Worm (Caenorhabditis elegans): ENCODE data around the gene C49C8.8.

DNA sequence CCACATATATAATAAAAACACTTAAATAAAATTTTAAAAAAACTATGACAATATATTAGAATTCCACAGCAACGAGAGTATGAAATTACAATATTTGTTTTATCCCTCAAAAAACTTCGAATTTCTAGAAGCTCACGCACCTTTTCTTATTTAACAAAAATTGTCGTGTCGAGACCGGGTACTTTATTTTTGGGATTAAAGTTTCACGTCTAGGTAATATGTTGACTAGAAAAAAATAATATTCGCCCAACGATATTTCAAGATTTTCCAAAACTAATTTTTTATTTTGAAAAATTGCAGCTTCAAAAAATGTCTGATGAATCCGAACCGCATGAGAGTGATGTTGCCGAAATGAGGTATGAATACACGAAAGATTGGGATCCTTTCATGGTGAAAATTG lies 7.5 kb upstream of the C49C8.8 start, which contains the start of gene C49C8.3:
- TF ChIP-seq him-1 (tag; optimal IDR thresholded peaks at IDR 0.05) (no peak), dao-5 (tag; optimal IDR thresholded peaks at IDR 0.05) (no peak), W03F9.2 (tag; optimal IDR thresholded peaks at IDR 0.05) (no peak)
